Fruit fly (Drosophila melanogaster) whole organism, adult: ENCODE results near the gene Rad17.
A peak's percentile ranks its signal among the peaks of the same experiment; 100 is the strongest.

ENCODE experiments used
- CG11617 ChIP-seq: fragments of 200-800 bp; sonication (Bioruptor generic); optimal IDR thresholded peaks from 2 replicates; lab custom pipeline; 2017; ENCODE audit warnings: mild to moderate bottlenecking, missing biosample characterization, missing genetic modification reagents, missing genetic modification characterization
- CG12768 ChIP-seq: fragments of 200-800 bp; sonication (Bioruptor generic); optimal IDR thresholded peaks from 2 replicates; lab custom pipeline; 2017; ENCODE audit warnings: missing biosample characterization, missing genetic modification characterization, mild to moderate bottlenecking, moderate library complexity, missing genetic modification reagents
- CG14711 ChIP-seq: fragments of 200-800 bp; sonication (Bioruptor generic); optimal IDR thresholded peaks from 2 replicates; lab custom pipeline; 2018; ENCODE audit warnings: missing biosample characterization, mild to moderate bottlenecking, missing genetic modification characterization, moderate library complexity
- CG1620 ChIP-seq: fragments of 200-800 bp; sonication (Bioruptor generic); optimal IDR thresholded peaks from 2 replicates; lab custom pipeline; 2016; ENCODE audit warnings: missing biosample characterization, missing genetic modification characterization
- CG33017 ChIP-seq: fragments of 200-800 bp; sonication (Bioruptor generic); optimal IDR thresholded peaks from 2 replicates; lab custom pipeline; 2018; ENCODE audit warnings: missing biosample characterization, mild to moderate bottlenecking, missing genetic modification characterization, moderate library complexity
- CG5204 ChIP-seq: fragments of 200-800 bp; sonication (Bioruptor generic); optimal IDR thresholded peaks from 2 replicates; lab custom pipeline; 2016; ENCODE audit warnings: missing biosample characterization, missing genetic modification characterization
- CG7045 ChIP-seq: fragments of 200-800 bp; sonication (Bioruptor generic); optimal IDR thresholded peaks from 2 replicates; lab custom pipeline; 2017; ENCODE audit warnings: missing biosample characterization, mild to moderate bottlenecking, missing genetic modification characterization
- CG7101 ChIP-seq: fragments of 200-800 bp; sonication (Bioruptor generic); optimal IDR thresholded peaks from 2 replicates; lab custom pipeline; 2018; ENCODE audit warnings: missing biosample characterization, mild to moderate bottlenecking, missing genetic modification characterization, moderate library complexity
- Clk ChIP-seq: fragments of 200-800 bp; sonication (Bioruptor generic); optimal IDR thresholded peaks from 2 replicates; lab custom pipeline; 2017; ENCODE audit warnings: missing biosample characterization, missing genetic modification characterization
- Crg-1 ChIP-seq: fragments of 200-800 bp; sonication (Bioruptor generic); optimal IDR thresholded peaks from 2 replicates; lab custom pipeline; 2016; ENCODE audit warnings: missing biosample characterization, missing genetic modification characterization
- Hr96 ChIP-seq: fragments of 200-800 bp; sonication (Bioruptor generic); optimal IDR thresholded peaks from 2 replicates; lab custom pipeline; 2016; ENCODE audit warnings: missing biosample characterization, missing genetic modification characterization
- Mnt ChIP-seq: fragments of 200-800 bp; sonication (Bioruptor generic); optimal IDR thresholded peaks from 2 replicates; lab custom pipeline; 2016; ENCODE audit warnings: missing biosample characterization, mild to moderate bottlenecking, missing genetic modification characterization
- bab1 ChIP-seq: fragments of 200-800 bp; sonication (Bioruptor generic); optimal IDR thresholded peaks from 3 replicates; lab custom pipeline; 2019; ENCODE audit warnings: missing biosample characterization, mild to moderate bottlenecking, missing genetic modification characterization, moderate library complexity
- cic ChIP-seq: fragments of 200-800 bp; sonication (Bioruptor generic); optimal IDR thresholded peaks from 2 replicates; lab custom pipeline; 2017; ENCODE audit warnings: missing biosample characterization, mild to moderate bottlenecking, missing genetic modification characterization, moderate library complexity
- cnc ChIP-seq, 2 experiments: fragments of >200 bp; optimal IDR thresholded peaks; 2 replicates each; lab custom pipeline; 2017
- kay ChIP-seq: fragments of 200-800 bp; sonication (Bioruptor generic); peaks from one replicate; lab custom pipeline; 2016; ENCODE audit warnings: missing biosample characterization, missing genetic modification characterization, borderline replicate concordance
- ovo ChIP-seq: fragments of 200-800 bp; sonication (Bioruptor generic); optimal IDR thresholded peaks from 2 replicates; lab custom pipeline; 2016; ENCODE audit warnings: missing biosample characterization, missing genetic modification characterization
- pad ChIP-seq: fragments of 200-800 bp; sonication (Bioruptor generic); optimal IDR thresholded peaks from 3 replicates; lab custom pipeline; 2017; ENCODE audit warnings: missing biosample characterization, missing genetic modification characterization, mild to moderate bottlenecking, moderate library complexity, missing genetic modification reagents
- tj ChIP-seq: fragments of 200-800 bp; sonication (Bioruptor generic); optimal IDR thresholded peaks from 3 replicates; lab custom pipeline; 2017; ENCODE audit warnings: missing biosample characterization, mild to moderate bottlenecking, missing genetic modification characterization, moderate library complexity
- toe ChIP-seq: fragments of 200-800 bp; sonication (Bioruptor generic); optimal IDR thresholded peaks from 2 replicates; lab custom pipeline; 2016; ENCODE audit warnings: missing biosample characterization, missing genetic modification characterization

Rad17 gene

DNA sequence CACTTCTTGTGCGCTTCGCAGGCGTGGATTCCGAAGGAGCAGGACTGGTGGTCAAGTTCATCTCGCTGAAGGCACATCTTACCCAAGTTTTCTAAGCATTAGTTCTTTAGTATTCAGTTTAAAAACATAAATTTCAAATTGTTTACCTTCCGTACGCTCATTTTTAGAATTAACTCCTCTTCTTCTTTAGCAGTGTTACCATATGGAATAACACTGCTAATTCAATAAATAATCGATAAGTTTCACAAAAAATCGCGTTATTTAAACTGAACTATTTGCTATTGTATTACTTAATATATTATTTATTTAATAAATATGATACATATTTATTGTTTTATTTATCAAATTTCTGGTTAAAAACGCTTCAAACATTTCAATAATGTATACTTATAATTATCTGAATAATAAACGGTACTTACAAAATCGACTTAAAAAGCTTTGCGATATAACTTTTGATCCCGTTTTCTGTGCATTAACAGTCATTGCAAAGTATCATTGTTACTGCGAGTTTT is at the start of gene Rad17, which contains the start of gene BigH1:
Rad17 (minus strand) TSS at position 209 of the 512 bp plus-strand sequence.
BigH1 (plus strand) TSS at position 462 of the 512 bp plus-strand sequence.
- TF ChIP-seq CG33017 (no peak), bab1 (GFP tag; lab: Kevin White, UChicago) (peak; percentile 10), ovo (peak; percentile 84)

dm6 chr3R:14711447-14712163 is 48.6 kb upstream of the Rad17 start:
- TF ChIP-seq CG33017: peak; percentile 58
- peak; percentile 32 for TF ChIP-seq CG7045
- TF ChIP-seq pad (GFP tag; lab: Kevin White, UChicago): peak; percentile 90
- TF ChIP-seq Mnt (GFP tag; lab: Kevin White, UChicago): no peak
- peak; percentile 9 for TF ChIP-seq CG14711 (tag; lab: Kevin White, UChicago)
- no peak for TF ChIP-seq kay (GFP tag; lab: Kevin White, UChicago)
- peak; percentile 44 for TF ChIP-seq tj (GFP tag; lab: Kevin White, UChicago)
- peak; percentile 78 for TF ChIP-seq CG12768 (GFP tag; lab: Kevin White, UChicago)
- peak; percentile 55 for TF ChIP-seq ovo
- peak; percentile 31 for TF ChIP-seq CG7101 (tag; lab: Kevin White, UChicago)
- peak; percentile 84 for TF ChIP-seq cic (GFP tag; lab: Kevin White, UChicago)

DNA sequence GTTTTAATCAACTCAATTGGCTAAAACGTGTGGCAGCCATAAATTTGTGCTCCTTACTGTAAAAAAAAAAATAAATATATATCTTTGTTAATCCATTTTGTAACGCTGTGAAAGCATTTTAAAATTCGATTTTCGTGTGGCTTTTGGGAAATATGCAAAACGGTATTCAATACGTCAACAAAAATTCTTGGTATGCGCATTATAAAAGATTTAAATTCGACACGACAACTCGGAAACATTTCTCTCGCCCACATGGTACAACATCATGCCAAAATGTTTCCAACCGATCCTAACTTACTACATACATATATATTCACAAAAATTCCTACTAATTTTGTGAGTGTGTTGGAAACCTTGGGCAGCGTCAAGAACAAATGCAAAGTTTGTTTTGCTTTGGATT is 47.7 kb upstream of the Rad17 start:
- TF ChIP-seq tj (GFP tag; lab: Kevin White, UChicago): no peak
- TF ChIP-seq kay (GFP tag; lab: Kevin White, UChicago): peak; percentile 32

DNA sequence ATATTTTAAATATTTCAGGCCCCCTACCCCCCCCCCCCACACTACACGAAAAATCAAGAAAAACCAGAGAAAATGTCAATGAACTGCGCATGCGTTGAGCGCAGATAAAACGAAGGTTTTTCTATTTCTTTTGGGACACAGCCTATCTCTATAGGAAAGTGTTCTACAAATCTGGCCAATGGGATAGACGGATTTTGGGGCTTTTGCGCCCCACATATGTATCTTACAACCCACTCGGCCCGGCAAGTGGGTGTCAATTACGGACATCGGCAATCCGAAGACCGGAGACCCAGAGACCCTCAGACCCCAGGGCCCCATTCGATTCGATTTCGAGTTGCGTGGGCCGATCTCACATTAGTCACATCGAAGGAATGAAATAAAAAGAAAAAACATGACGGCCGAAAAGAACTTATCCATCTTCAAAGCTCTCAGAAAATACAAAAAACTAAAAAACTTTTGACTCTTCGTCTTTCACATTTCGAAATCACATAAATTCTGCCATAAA is 46.5 kb upstream of the Rad17 start:
- no peak for TF ChIP-seq CG5204 (GFP tag; lab: Kevin White, UChicago)
- no peak for TF ChIP-seq CG7101 (tag; lab: Kevin White, UChicago)
- no peak for TF ChIP-seq pad (GFP tag; lab: Kevin White, UChicago)
- no peak for TF ChIP-seq CG7045

- TF ChIP-seq tj (GFP tag; lab: Kevin White, UChicago) (no peak), CG11617 (no peak), CG5204 (GFP tag; lab: Kevin White, UChicago) (no peak), pad (GFP tag; lab: Kevin White, UChicago) (no peak), Mnt (GFP tag; lab: Kevin White, UChicago) (no peak), bab1 (GFP tag; lab: Kevin White, UChicago) (no peak), CG12768 (GFP tag; lab: Kevin White, UChicago) (peak; percentile 11), CG33017 (no peak), cnc (optimal IDR thresholded peaks at IDR 0.05; lab: Kevin White, UChicago) (no peak), CG1620 (no peak), kay (GFP tag; lab: Kevin White, UChicago) (peak; percentile 82), CG7045 (no peak), Clk (GFP tag; lab: Kevin White, UChicago) (no peak), Crg-1 (GFP tag; lab: Kevin White, UChicago) (no peak), CG7101 (tag; lab: Kevin White, UChicago) (peak; percentile 23), ovo (no peak), toe (GFP tag; lab: Kevin White, UChicago) (no peak), cic (GFP tag; lab: Kevin White, UChicago) (peak; percentile 87), CG14711 (tag; lab: Kevin White, UChicago) (no peak), Hr96 (GFP tag; lab: Kevin White, UChicago) (no peak)
Measured at dm6 chr3R:14708948-14709385, 46.0 kb upstream of the Rad17 start.

DNA sequence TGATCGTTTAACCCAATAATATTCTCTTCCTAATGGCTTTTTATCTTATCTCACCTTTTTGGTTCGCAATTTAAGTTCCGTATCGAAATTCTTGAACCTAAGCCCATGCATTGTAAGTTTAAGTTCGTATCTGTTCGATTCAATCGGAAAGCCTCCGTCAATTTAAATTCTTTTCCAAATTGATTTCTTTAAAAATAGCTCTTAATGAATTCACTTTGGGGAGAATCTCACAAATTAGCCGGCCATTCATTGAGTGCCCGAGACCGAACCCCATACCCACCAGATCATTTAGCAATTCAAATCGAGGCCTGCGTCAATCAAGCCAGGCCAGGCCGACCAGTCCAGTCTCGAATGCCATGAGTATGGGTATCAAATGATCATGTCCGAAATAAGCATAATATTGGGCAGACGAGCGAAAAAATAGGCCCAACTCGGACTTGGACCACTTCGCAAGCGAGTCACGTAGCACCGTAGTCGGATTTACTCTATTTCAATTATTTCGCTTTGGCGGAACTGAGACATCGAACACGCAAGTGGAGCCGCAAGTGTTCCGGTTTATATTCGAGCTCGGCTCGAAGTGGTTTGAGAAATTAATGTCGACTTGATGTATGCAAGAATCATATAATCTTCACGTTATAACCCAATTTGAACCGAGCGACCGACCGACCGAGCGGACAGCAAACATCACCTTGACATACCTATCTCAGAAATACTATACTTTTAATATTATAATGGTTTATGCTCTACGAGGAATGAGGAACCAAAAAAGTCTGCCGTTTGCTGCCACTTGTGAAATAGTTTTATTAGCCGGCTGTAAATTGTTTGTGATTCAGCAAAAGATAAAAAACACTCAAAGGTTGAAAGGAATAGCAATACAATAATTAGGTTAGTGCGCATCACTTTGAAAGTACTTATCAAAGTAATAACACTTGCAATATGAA is 45.0 kb upstream of the Rad17 start:
- no peak for TF ChIP-seq CG1620
- no peak for TF ChIP-seq bab1 (GFP tag; lab: Kevin White, UChicago)
- no peak for TF ChIP-seq Crg-1 (GFP tag; lab: Kevin White, UChicago)
- no peak for TF ChIP-seq CG7045
- TF ChIP-seq tj (GFP tag; lab: Kevin White, UChicago): no peak
- TF ChIP-seq CG14711 (tag; lab: Kevin White, UChicago): no peak
- no peak for TF ChIP-seq CG11617
- no peak for TF ChIP-seq cic (GFP tag; lab: Kevin White, UChicago)
- TF ChIP-seq CG12768 (GFP tag; lab: Kevin White, UChicago): no peak
- TF ChIP-seq ovo: no peak
- no peak for TF ChIP-seq cnc (optimal IDR thresholded peaks at IDR 0.05; lab: Kevin White, UChicago)
- no peak for TF ChIP-seq CG5204 (GFP tag; lab: Kevin White, UChicago)
- TF ChIP-seq kay (GFP tag; lab: Kevin White, UChicago): no peak
- no peak for TF ChIP-seq pad (GFP tag; lab: Kevin White, UChicago)
- no peak for TF ChIP-seq CG7101 (tag; lab: Kevin White, UChicago)
- TF ChIP-seq toe (GFP tag; lab: Kevin White, UChicago): no peak
- TF ChIP-seq CG33017: no peak
- no peak for TF ChIP-seq Clk (GFP tag; lab: Kevin White, UChicago)
- no peak for TF ChIP-seq Hr96 (GFP tag; lab: Kevin White, UChicago)
